Fruit fly (Drosophila melanogaster) Kc167 (cell line): ENCODE results near the gene GCS2beta.

ENCODE experiments used
- Myc ChIP-seq: fragments of >200 bp; optimal IDR thresholded peaks from 2 replicates; lab custom pipeline; 2017; ENCODE audit warnings: missing external identifiers
- Sin3A ChIP-seq: fragments of >200 bp; optimal IDR thresholded peaks from 2 replicates; lab custom pipeline; 2018; ENCODE audit warnings: missing external identifiers
- h ChIP-seq: fragments of >200 bp; optimal IDR thresholded peaks from 3 replicates; lab custom pipeline; 2018; ENCODE audit warnings: missing external identifiers
- insv ChIP-seq: fragments of >200 bp; optimal IDR thresholded peaks from 3 replicates; lab custom pipeline; 2018; ENCODE audit warnings: missing external identifiers
- psq ChIP-seq: fragments of >200 bp; optimal IDR thresholded peaks from 2 replicates; lab custom pipeline; 2017; ENCODE audit warnings: missing external identifiers
- ttk ChIP-seq: sonication (Bioruptor generic); optimal IDR thresholded peaks from 2 replicates; lab custom pipeline; 2017; ENCODE audit warnings: missing external identifiers

Gene GCS2beta

DNA sequence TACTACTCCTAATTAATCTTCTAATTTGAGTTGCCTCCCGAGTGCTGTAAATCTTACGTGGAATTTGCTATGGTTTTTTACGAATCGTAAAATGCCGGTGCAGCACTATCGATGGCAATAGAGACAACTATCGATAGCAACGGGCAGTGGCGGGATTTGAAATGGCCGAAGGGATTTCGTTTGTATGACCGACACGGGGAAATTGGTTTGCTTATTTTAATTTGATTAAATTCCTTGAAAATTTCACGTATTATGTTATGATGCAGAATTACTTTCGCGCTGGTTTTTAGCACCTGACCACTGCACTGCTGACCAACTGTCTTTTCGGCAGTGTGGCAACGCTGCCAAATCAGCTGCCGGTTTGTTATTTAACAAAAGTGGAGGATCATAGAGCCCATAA lies at the start of gene GCS2beta, which contains the start of gene CG5131:
Gene GCS2beta, minus strand, starts transcription at position 134 of the 400 bp plus-strand sequence.
Gene CG5131, plus strand, starts transcription at position 328 of the 400 bp plus-strand sequence.
- TF ChIP-seq Myc = no peak
- TF ChIP-seq Sin3A = no peak
- TF ChIP-seq h (lab: Kevin White, UChicago) = no peak
- TF ChIP-seq insv (lab: Kevin White, UChicago) = no peak
- no peak for TF ChIP-seq ttk

DNA sequence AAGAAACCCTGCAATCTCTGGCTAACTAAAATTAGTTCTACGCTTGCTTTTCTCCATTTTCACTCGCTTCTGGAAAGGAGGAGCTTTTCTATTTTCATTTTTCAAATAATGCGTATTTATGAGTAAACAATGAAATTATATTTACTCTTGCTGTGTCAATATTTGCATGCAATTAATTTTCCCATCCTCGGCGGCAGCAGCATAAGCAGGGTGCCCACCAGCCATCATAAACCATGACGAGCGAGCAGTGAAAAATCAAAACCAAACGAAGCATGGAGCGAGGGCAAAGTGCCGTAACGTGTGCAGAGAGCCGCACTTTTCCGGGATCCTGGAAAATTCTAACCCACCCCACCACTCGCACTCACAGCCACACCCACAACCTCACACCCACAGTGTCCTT lies 49.7 kb upstream of the GCS2beta start:
- no peak for TF ChIP-seq insv (lab: Kevin White, UChicago)
- TF ChIP-seq ttk = no peak
- no peak for TF ChIP-seq psq (lab: Kevin White, UChicago)
- no peak for TF ChIP-seq Sin3A
- no peak for TF ChIP-seq h (lab: Kevin White, UChicago)
- TF ChIP-seq Myc = no peak

DNA sequence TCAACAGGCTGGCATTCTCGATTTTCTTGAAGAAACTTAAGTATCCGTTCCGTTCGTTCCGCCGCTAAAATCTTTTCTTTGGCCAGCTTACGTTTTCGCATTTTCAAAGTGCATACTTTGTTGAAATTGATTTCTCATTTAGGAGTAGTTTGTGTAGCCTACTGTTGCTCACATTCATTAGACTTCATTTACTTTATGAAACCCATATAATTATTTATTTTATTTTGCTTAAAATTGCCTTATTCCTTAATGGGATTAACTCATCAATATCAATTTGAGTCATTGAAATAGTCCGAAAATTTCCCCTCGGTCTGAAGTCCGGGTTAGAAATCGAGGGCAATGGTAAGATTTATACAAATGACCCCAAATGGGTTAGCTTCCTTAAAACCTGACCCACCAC lies 48.0 kb upstream of the GCS2beta start, which contains the start of gene CG15145:
Gene CG15145, minus strand, starts transcription at position 101 of the 400 bp plus-strand sequence.
- no peak for TF ChIP-seq insv (lab: Kevin White, UChicago)
- no peak for TF ChIP-seq Myc
- TF ChIP-seq psq (lab: Kevin White, UChicago) = no peak
- no peak for TF ChIP-seq Sin3A
- TF ChIP-seq h (lab: Kevin White, UChicago) = no peak
- TF ChIP-seq ttk = no peak

DNA sequence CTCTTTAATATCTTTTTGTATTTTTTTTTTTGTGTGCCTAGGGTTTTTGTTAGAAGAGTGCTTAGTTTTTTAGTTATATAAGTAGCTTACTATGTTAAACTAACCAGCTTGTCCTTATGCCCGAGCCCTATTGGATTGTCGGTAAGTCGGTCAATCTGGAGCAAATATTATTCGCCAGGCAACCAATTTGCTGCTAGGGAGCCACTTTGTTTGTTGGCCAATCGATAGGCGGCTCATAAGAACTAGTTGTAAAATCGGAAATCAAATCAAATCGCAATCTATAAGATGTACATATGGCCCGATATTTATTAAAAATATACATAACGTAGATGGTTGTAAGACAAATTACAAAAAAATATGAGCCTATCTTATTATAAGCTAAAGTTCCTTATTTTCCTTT lies 44.9 kb upstream of the GCS2beta start, which contains the start of gene CG15144:
Gene CG15144, minus strand, starts transcription at position 101 of the 400 bp plus-strand sequence.
- no peak for TF ChIP-seq psq (lab: Kevin White, UChicago)
- no peak for TF ChIP-seq insv (lab: Kevin White, UChicago)

DNA sequence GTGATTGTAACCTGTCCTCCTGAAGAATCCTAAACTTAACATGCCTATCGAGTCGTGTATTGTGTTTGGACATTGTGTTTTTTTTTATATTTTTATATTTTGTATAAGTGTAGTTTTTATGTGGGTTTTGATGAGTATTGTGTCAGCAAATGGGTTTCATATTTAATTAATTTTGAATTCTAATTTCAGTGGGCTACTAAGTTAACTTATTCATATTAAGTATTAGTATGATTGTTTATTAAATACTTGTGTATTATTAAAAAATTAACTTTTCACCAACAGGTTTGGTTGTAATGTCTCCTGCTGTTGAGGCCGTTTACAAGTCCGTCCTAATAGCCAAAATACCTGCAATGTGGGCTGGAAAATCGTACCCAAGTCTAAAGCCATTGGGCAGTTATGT lies 40.3 kb upstream of the GCS2beta start, which contains the start of gene CG15143:
Gene CG15143, minus strand, starts transcription at position 101 of the 400 bp plus-strand sequence.
- TF ChIP-seq Sin3A (no peak), ttk (no peak)

DNA sequence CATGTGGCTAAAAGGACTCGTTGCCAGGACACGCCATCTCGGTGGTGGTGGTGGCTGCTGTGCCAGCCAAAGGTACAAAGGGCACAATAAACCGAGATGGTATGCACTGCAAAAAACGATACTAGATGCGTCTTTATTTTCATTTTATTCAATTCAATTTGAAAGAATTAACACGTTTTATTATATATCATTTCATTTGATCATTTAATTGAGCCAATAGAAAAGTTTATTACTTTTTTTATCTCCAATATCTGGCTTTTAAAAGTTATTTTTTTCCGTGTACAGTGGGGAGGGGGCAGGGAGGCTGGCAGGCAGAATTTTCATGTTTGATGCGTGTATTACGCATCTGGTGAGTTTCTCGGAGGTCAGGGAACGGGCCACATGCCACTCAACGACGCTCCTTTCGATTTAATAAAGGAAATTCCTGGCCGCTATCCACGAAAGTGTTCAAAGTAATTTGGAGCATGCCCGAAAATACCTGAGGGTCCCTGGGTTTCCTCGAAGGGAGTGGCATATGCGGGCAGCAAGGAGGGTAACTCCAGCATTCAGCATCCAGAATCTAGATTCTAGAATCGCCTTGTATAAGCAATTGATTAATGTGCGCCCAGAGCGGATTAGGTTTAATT lies 30.1 kb upstream of the GCS2beta start:
- TF ChIP-seq Myc = no peak
- TF ChIP-seq insv (lab: Kevin White, UChicago) = no peak
- TF ChIP-seq psq (lab: Kevin White, UChicago) = no peak
- no peak for TF ChIP-seq h (lab: Kevin White, UChicago)
- no peak for TF ChIP-seq ttk

DNA sequence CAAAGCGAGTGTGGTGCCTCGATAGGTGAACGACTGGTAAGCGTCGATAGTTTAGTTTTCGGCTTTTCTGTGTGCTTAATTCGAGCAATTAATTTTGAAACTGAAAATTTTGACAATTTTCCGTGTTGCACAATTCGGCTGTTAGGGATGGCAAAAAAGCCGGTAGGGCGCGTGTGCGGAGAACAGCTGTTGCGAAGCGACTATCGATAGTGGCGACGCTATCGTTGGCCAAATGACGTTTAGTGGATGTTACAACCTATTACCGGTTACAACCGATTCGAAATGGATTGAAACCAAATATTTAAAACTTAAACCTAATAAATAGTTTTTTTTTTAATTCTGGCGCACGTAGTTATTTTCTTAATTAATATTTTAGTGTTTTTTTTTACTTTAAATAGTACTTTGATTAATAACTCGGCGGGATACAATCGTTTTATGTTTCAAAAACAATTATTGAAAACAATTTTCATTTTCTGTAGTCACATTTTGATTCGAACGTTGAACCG lies 16.9 kb upstream of the GCS2beta start, which contains the start of the genes mEFTs and Dhc36C:
Gene mEFTs, minus strand, starts transcription at position 161 of the 506 bp plus-strand sequence.
Gene Dhc36C, plus strand, starts transcription at position 456 of the 506 bp plus-strand sequence.
- TF ChIP-seq Sin3A (no peak), h (lab: Kevin White, UChicago) (no peak), Myc (no peak), ttk (no peak), insv (lab: Kevin White, UChicago) (no peak), psq (lab: Kevin White, UChicago) (no peak)

DNA sequence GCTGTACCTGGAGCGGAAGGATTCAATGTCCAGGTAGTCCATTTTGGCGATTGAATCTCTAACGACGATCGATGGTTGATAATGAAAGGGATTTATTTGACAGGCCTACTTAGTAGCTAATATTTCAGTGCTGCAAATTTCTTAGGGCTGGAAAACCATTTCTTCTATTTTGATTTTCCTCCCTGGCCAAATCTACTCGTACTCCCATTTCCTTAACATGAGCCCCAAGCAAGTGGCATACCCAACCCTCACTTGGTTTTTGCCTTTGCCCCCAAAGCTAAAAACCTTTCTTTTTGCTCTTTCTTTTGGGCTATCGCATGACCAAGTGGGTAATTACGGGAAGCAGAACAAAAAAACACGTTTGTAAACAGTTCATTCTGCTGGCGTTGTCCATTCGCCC lies 14.6 kb upstream of the GCS2beta start, which contains the start of gene CG15142:
Gene CG15142, minus strand, starts transcription at position 101 of the 400 bp plus-strand sequence.
- TF ChIP-seq Myc = no peak
- TF ChIP-seq insv (lab: Kevin White, UChicago) = no peak
- TF ChIP-seq Sin3A = no peak
- no peak for TF ChIP-seq psq (lab: Kevin White, UChicago)
- no peak for TF ChIP-seq h (lab: Kevin White, UChicago)
- TF ChIP-seq ttk = no peak

DNA sequence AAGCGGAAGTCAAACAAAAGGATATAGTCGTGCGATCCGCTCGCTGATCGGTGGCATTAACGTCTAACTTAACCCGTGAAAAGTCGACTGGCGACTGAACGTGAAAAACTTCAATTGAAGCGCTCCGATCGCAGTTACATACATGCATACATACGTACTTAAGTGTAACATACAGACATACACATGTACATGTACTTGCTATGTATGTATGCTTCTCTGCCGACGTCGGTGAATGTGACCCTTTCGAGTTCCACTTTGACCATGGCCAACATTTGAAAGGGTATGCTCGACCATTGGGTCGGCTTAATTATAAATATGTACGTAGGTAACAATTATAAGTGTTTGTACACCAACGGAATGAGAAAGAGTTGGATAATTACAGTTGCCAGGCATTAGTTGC lies 13.0 kb upstream of the GCS2beta start, which contains the start of gene qua:
Gene qua, minus strand, starts transcription at position 101 of the 400 bp plus-strand sequence.
- TF ChIP-seq Myc (no peak), ttk (no peak), psq (lab: Kevin White, UChicago) (no peak), insv (lab: Kevin White, UChicago) (no peak), h (lab: Kevin White, UChicago) (no peak), Sin3A (no peak)

DNA sequence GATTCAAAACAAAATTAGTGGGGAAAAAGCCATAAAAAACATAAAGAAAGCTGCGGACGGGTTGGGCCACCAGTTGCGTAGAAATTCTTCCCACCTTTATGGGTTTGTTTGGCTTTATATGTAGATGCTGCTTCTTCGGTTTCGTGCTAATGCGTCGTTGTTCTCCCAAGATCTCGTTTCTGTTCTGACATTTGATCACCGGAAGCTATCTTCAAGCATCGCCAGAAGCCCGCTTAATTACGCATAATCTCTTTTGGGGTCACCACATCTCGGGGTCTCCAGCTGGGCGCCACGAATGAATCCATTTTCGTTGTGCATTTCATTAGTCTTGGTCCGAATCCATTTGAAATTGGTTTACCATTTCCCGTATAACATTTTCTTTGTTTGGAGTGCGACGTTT lies 11.7 kb upstream of the GCS2beta start:
- no peak for TF ChIP-seq h (lab: Kevin White, UChicago)
- no peak for TF ChIP-seq insv (lab: Kevin White, UChicago)
- no peak for TF ChIP-seq Sin3A
- no peak for TF ChIP-seq psq (lab: Kevin White, UChicago)
- TF ChIP-seq ttk = no peak
- no peak for TF ChIP-seq Myc

DNA sequence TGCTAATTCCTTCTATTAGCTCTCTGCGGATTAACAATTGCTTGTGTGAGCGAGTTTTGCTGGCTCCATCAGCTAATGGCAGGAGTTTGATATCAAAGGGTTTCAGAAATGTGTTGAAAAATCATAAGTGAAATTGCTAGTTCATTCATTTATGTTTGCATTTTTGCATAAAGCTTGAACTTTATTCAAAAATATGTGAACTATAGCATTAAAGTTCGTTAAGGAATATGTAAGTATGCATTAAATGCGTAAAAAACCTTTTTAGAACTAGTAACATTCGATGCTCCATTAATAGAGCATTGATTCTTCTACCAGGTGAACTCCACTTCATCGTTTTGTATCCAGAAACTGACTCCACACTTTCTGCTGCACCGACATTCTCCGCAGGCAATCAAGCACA lies 8.6 kb upstream of the GCS2beta start:
- TF ChIP-seq Myc (no peak), psq (lab: Kevin White, UChicago) (no peak), h (lab: Kevin White, UChicago) (no peak), ttk (no peak), Sin3A (no peak), insv (lab: Kevin White, UChicago) (no peak)

DNA sequence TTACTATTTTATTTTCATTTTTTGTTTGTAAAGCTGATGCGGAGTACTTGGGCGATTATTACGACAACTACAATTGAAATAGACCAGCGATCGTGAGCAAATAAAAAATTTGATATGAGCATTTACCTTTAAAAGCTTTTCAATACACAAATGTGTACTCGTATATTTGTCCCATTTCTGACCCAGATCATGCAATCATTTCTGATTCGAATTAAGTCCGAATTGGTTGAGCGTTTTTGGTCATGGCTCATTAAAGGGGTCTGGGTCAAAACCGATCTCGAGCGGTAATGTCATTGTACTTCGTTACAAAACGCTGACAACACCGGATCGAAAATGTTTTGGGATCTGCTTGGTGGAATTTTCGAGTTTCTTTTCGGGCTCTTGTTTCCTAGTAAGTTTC lies 2.2 kb upstream of the GCS2beta start, which contains the start of gene CG43220:
Gene CG43220, plus strand, starts transcription at position 301 of the 400 bp plus-strand sequence.
- TF ChIP-seq h (lab: Kevin White, UChicago) (no peak), ttk (no peak), Sin3A (no peak), Myc (no peak), psq (lab: Kevin White, UChicago) (no peak), insv (lab: Kevin White, UChicago) (no peak)

DNA sequence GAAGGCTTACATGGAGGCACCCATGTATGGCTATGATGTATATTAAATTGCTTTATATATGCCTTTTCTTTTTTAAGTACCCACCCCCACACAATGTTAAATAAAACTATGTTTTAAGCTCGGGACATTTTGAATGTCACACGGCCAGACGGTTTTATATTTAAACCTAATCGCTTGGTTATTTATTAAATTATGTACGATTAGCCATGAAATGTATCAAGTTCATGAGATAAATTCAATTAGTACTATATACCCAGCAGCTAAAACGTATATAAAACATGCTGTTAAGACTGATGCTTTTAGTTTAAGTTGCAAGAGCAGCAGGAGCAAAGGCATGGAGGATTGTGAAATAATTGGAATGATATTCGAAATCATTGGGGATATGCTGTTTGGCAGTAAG lies 1.4 kb upstream of the GCS2beta start, which contains the start of the genes CG43221 and CG43645:
Gene CG43221, plus strand, starts transcription at position 301 of the 400 bp plus-strand sequence.
Gene CG43645, plus strand, starts transcription at position 301 of the 400 bp plus-strand sequence.
- TF ChIP-seq ttk = no peak
- no peak for TF ChIP-seq h (lab: Kevin White, UChicago)
- TF ChIP-seq psq (lab: Kevin White, UChicago) = no peak
- no peak for TF ChIP-seq insv (lab: Kevin White, UChicago)
- no peak for TF ChIP-seq Sin3A
- no peak for TF ChIP-seq Myc
